Worm (Caenorhabditis elegans) whole organism, mixed stage, embryonic: ENCODE results near the gene F53H2.3.

Experiments
- M03D4.4 ChIP-seq: sonication (generic microtip); optimal IDR thresholded peaks from 2 replicates; lab custom pipeline; 2017; ENCODE audit warnings: mild to moderate bottlenecking, missing genetic modification characterization, missing compliant biosample characterization
- blmp-1 ChIP-seq: fragments of 150-350 bp; optimal IDR thresholded peaks from 2 replicates; lab custom pipeline; 2014; ENCODE audit warnings: missing biosample characterization, missing genetic modification characterization
- ceh-39 ChIP-seq: fragments of 150-350 bp; optimal IDR thresholded peaks from 2 replicates; lab custom pipeline; 2014; ENCODE audit warnings: missing biosample characterization, missing genetic modification characterization
- ceh-43 ChIP-seq: fragments of 200-800 bp; sonication (Bioruptor generic); optimal IDR thresholded peaks from 2 replicates; lab custom pipeline; 2018; ENCODE audit warnings: mild to moderate bottlenecking, missing genetic modification characterization, moderate library complexity, missing compliant biosample characterization
- ceh-83 ChIP-seq: fragments of 200-800 bp; sonication (Bioruptor generic); optimal IDR thresholded peaks from 2 replicates; lab custom pipeline; 2018; ENCODE audit warnings: mild to moderate bottlenecking, missing genetic modification characterization, missing compliant biosample characterization
- ces-1 ChIP-seq: fragments of 150-350 bp; optimal IDR thresholded peaks from 2 replicates; lab custom pipeline; 2014; ENCODE audit warnings: missing biosample characterization, missing genetic modification reagents, missing genetic modification characterization
- cnd-1 ChIP-seq: fragments of 200-800 bp; sonication (Bioruptor generic); optimal IDR thresholded peaks from 2 replicates; lab custom pipeline; 2018; ENCODE audit warnings: mild to moderate bottlenecking, missing genetic modification characterization, missing compliant biosample characterization
- drap-1 ChIP-seq: fragments of 200-800 bp; sonication (Bioruptor generic); optimal IDR thresholded peaks from 3 replicates; lab custom pipeline; 2018; ENCODE audit warnings: mild to moderate bottlenecking, missing genetic modification characterization, missing compliant biosample characterization
- elt-1 ChIP-seq: sonication (generic microtip); optimal IDR thresholded peaks from 2 replicates; lab custom pipeline; 2017; ENCODE audit warnings: missing genetic modification characterization, mild to moderate bottlenecking, missing compliant biosample characterization, antibody characterized with exemption, moderate library complexity, borderline replicate concordance; ENCODE audit not compliant: insufficient read depth
- elt-3 ChIP-seq: fragments of 150-350 bp; optimal IDR thresholded peaks from 2 replicates; lab custom pipeline; 2014; ENCODE audit warnings: missing biosample characterization, missing genetic modification characterization
- flh-1 ChIP-seq: fragments of 200-800 bp; sonication (Bioruptor generic); optimal IDR thresholded peaks from 2 replicates; lab custom pipeline; 2018; ENCODE audit warnings: mild to moderate bottlenecking, missing genetic modification characterization, moderate library complexity, missing compliant biosample characterization
- ham-2 ChIP-seq: fragments of 200-800 bp; sonication (Bioruptor generic); optimal IDR thresholded peaks from 2 replicates; lab custom pipeline; 2018; ENCODE audit warnings: mild to moderate bottlenecking, missing genetic modification characterization, missing compliant biosample characterization
- hlh-1 ChIP-seq: fragments of 150-350 bp; optimal IDR thresholded peaks from 2 replicates; lab custom pipeline; 2014; ENCODE audit warnings: missing biosample characterization, missing genetic modification reagents, missing genetic modification characterization
- lin-13 ChIP-seq: fragments of 150-350 bp; optimal IDR thresholded peaks from 2 replicates; lab custom pipeline; 2014; ENCODE audit warnings: missing biosample characterization, missing genetic modification characterization
- lin-32 ChIP-seq: fragments of 200-800 bp; sonication (Bioruptor generic); optimal IDR thresholded peaks from 2 replicates; lab custom pipeline; 2018; ENCODE audit warnings: mild to moderate bottlenecking, missing genetic modification characterization, missing compliant biosample characterization
- lsy-2 ChIP-seq: fragments of 150-350 bp; optimal IDR thresholded peaks from 2 replicates; lab custom pipeline; 2014; ENCODE audit warnings: missing biosample characterization, missing genetic modification characterization
- mab-5 ChIP-seq: fragments of 150-350 bp; optimal IDR thresholded peaks from 2 replicates; lab custom pipeline; 2014; ENCODE audit warnings: missing biosample characterization, missing genetic modification characterization
- mls-2 ChIP-seq: sonication (generic microtip); optimal IDR thresholded peaks from 2 replicates; lab custom pipeline; 2016; ENCODE audit warnings: mild to moderate bottlenecking, missing genetic modification characterization, moderate library complexity, missing compliant biosample characterization
- nhr-12 ChIP-seq: fragments of 150-350 bp; optimal IDR thresholded peaks from 2 replicates; lab custom pipeline; 2014; ENCODE audit warnings: missing biosample characterization, missing genetic modification characterization
- nhr-2 ChIP-seq: fragments of 150-350 bp; optimal IDR thresholded peaks from 2 replicates; lab custom pipeline; 2014; ENCODE audit warnings: missing biosample characterization, missing genetic modification characterization
- nhr-237 ChIP-seq: fragments of 150-350 bp; optimal IDR thresholded peaks from 2 replicates; lab custom pipeline; 2014; ENCODE audit warnings: missing biosample characterization, missing genetic modification characterization
- nhr-28 ChIP-seq: fragments of 150-350 bp; optimal IDR thresholded peaks from 2 replicates; lab custom pipeline; 2014; ENCODE audit warnings: missing biosample characterization, missing genetic modification characterization
- nhr-76 ChIP-seq: sonication (generic microtip); optimal IDR thresholded peaks from 2 replicates; lab custom pipeline; 2017; ENCODE audit warnings: missing biosample characterization, missing genetic modification characterization
- pha-4 ChIP-seq: fragments of 150-350 bp; optimal IDR thresholded peaks from 2 replicates; lab custom pipeline; 2018; ENCODE audit warnings: missing biosample characterization, missing genetic modification reagents, missing genetic modification characterization
- snpc-4 ChIP-seq: fragments of 150-350 bp; optimal IDR thresholded peaks from 2 replicates; lab custom pipeline; 2014; ENCODE audit warnings: missing biosample characterization, missing genetic modification characterization
- sptf-1 ChIP-seq: sonication (generic microtip); optimal IDR thresholded peaks from 2 replicates; lab custom pipeline; 2017; ENCODE audit warnings: mild to moderate bottlenecking, missing genetic modification characterization, moderate library complexity, missing compliant biosample characterization
- tbx-8 ChIP-seq: fragments of 200-800 bp; sonication (Bioruptor generic); optimal IDR thresholded peaks from 2 replicates; lab custom pipeline; 2018; ENCODE audit warnings: mild to moderate bottlenecking, missing genetic modification characterization, moderate library complexity, missing compliant biosample characterization
- unc-120 ChIP-seq: sonication (generic microtip); optimal IDR thresholded peaks from 2 replicates; lab custom pipeline; 2017; ENCODE audit warnings: missing genetic modification characterization, missing compliant biosample characterization; ENCODE audit not compliant: poor library complexity, severe bottlenecking
- unc-39 ChIP-seq: fragments of 150-350 bp; optimal IDR thresholded peaks from 2 replicates; lab custom pipeline; 2014; ENCODE audit warnings: missing biosample characterization, missing genetic modification characterization
- unc-62 ChIP-seq: fragments of 150-350 bp; optimal IDR thresholded peaks from 2 replicates; lab custom pipeline; 2014; ENCODE audit warnings: missing biosample characterization, missing genetic modification reagents, missing genetic modification characterization
- zip-8 ChIP-seq: fragments of 150-350 bp; optimal IDR thresholded peaks from 2 replicates; lab custom pipeline; 2014; ENCODE audit warnings: missing biosample characterization, missing genetic modification characterization

Gene F53H2.3

ce11 chrV:20409016-20409415 lies 2.5 kb downstream of the F53H2.3 start:
- no peak for TF ChIP-seq nhr-237 (tag; lab: Kevin White, UChicago)
- TF ChIP-seq tbx-8 (GFP tag; lab: Kevin White, UChicago): no peak
- TF ChIP-seq drap-1: no peak
- TF ChIP-seq M03D4.4 (tag; lab: Kevin White, UChicago): no peak
- TF ChIP-seq hlh-1 (tag; lab: Kevin White, UChicago): peak; percentile 76

DNA sequence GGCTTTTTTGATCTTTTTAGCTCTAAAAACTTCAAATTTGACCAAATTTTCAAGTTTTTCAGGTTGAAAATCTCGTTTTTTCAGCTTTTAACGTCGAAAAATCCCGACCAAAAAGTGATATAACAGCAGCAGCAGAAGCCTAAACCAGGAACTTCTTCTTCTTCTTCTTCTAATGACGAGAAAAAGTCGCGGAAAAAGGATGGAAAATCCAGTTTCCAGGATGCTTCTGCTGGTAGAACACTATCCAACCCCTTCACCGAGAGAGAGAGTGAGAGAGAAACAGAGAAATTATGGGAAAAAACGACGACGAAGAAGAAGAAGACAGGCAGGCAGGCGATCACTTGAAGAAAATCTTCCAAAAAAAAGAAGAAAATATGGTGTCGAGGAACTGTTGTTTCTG lies 4.7 kb downstream of the F53H2.3 start:
- no peak for TF ChIP-seq sptf-1 (tag; lab: Kevin White, UChicago)

DNA sequence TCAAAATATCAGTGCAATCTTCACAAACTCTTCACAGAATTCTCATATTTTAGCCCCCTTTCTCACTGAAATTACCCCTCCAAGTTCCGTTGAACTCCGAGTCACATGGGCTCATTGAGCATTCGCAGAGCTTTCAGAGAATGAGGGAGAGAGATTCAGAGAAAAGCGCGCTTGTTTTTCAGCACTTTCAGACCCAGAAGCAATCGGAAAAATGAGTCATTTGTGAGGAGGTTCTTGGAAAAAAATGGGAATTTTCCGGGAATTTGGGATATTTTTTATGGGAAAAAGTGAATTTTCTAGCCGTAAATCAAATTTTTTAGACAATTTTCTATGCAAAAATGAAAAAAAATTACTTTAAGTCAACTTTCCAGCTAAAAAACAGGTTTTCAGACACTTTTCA lies 8.7 kb downstream of the F53H2.3 start:
- TF ChIP-seq ham-2 (GFP tag; lab: Kevin White, UChicago): no peak
- no peak for TF ChIP-seq unc-39 (tag; lab: Kevin White, UChicago)
- no peak for TF ChIP-seq mab-5 (tag; lab: Kevin White, UChicago)
- TF ChIP-seq nhr-2: no peak
- TF ChIP-seq nhr-76 (tag; lab: Kevin White, UChicago): no peak
- TF ChIP-seq unc-120: no peak
- no peak for TF ChIP-seq elt-1 (tag; lab: Kevin White, UChicago)

ce11 chrV:20399532-20400068 lies 12.0 kb downstream of the F53H2.3 start:
- TF ChIP-seq snpc-4 (no peak), drap-1 (peak; percentile 19)

DNA sequence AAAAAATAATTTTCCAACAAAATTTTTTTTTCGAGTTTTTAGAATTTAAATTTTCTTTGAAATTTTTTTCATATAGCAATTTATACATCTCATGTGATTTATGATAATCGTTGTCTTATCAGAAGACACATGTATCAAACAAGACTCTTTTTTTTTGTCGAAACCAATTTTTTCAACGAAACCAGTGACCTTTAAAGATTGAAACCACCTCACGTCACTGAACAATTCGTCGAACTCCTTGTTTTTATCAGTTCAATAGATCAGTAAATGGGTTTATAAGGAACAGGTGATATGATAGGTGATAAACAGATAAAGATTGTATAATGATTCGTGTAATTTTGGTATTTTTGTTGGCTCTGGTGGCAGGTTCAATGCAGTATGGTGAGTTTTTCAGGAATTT lies 17.8 kb downstream of the F53H2.3 start, which contains the start of gene cnc-7:
Gene cnc-7 (plus strand): TSS at position 301 of the 400 bp plus-strand sequence.
- no peak for TF ChIP-seq nhr-28 (tag; lab: Kevin White, UChicago)
- TF ChIP-seq hlh-1 (tag; lab: Kevin White, UChicago): no peak
- no peak for TF ChIP-seq ceh-43 (GFP tag; lab: Kevin White, UChicago)
- no peak for TF ChIP-seq lsy-2 (tag; lab: Kevin White, UChicago)
- no peak for TF ChIP-seq nhr-2
- no peak for TF ChIP-seq lin-13 (tag; lab: Kevin White, UChicago)
- TF ChIP-seq lin-32 (GFP tag; lab: Kevin White, UChicago): no peak
- TF ChIP-seq snpc-4: no peak
- TF ChIP-seq ceh-39 (tag; lab: Kevin White, UChicago): no peak
- no peak for TF ChIP-seq blmp-1
- TF ChIP-seq tbx-8 (GFP tag; lab: Kevin White, UChicago): no peak
- TF ChIP-seq nhr-237 (tag; lab: Kevin White, UChicago): no peak
- TF ChIP-seq elt-1 (tag; lab: Kevin White, UChicago): no peak
- no peak for TF ChIP-seq unc-62 (GFP tag; lab: Kevin White, UChicago)
- TF ChIP-seq nhr-12: no peak
- TF ChIP-seq ces-1 (GFP tag; lab: Kevin White, UChicago): no peak
- no peak for TF ChIP-seq ceh-83 (GFP tag; lab: Kevin White, UChicago)
- TF ChIP-seq unc-39 (tag; lab: Kevin White, UChicago): no peak
- no peak for TF ChIP-seq mls-2 (tag; lab: Kevin White, UChicago)

DNA sequence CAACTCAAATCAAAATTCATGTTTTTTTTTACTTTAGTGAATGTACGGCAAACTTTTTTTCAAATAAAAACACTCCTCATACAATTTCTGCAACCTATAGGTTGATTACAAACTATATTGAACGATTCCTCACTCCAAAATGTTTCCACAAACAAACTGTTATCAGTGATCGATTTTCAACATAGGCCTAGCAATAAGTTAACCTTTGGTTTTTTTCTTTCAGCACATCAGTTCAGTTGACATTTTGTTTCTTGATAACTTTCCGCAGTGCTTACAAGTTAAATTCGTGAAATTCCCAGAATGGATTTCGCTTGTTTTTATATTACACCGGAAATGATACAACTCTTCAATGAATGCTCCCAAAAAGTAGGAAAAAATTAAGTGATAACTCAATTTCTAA lies 24.1 kb downstream of the F53H2.3 start, which contains the start of gene F53H2.1:
Gene F53H2.1 (plus strand): TSS at position 301 of the 400 bp plus-strand sequence.
- TF ChIP-seq unc-62 (GFP tag; lab: Kevin White, UChicago): no peak
- no peak for TF ChIP-seq M03D4.4 (tag; lab: Kevin White, UChicago)
- no peak for TF ChIP-seq cnd-1
- TF ChIP-seq pha-4 (tag; lab: Kevin White, UChicago): no peak
- no peak for TF ChIP-seq mab-5 (tag; lab: Kevin White, UChicago)
- TF ChIP-seq nhr-12: no peak
- TF ChIP-seq elt-3 (tag; lab: Kevin White, UChicago): no peak
- no peak for TF ChIP-seq lsy-2 (tag; lab: Kevin White, UChicago)
- no peak for TF ChIP-seq flh-1 (GFP tag; lab: Kevin White, UChicago)
- TF ChIP-seq hlh-1 (tag; lab: Kevin White, UChicago): no peak
- TF ChIP-seq ces-1 (GFP tag; lab: Kevin White, UChicago): no peak
- TF ChIP-seq nhr-76 (tag; lab: Kevin White, UChicago): no peak
- TF ChIP-seq zip-8: no peak
- no peak for TF ChIP-seq unc-39 (tag; lab: Kevin White, UChicago)
- TF ChIP-seq lin-13 (tag; lab: Kevin White, UChicago): no peak
